Fruit fly (Drosophila melanogaster) whole organism, pupa: ENCODE results near the gene Cht7.

ENCODE experiments used
- CG10348 ChIP-seq: fragments of 200-800 bp; sonication (Bioruptor generic); IDR thresholded peaks from 2 replicates; pipeline ENCODE4 v1.3.6; 2022; ENCODE audit warnings: missing biosample characterization, missing genetic modification characterization
- CG13204 ChIP-seq: fragments of 200-800 bp; sonication (Bioruptor generic); optimal IDR thresholded peaks from 2 replicates; lab custom pipeline; 2018; ENCODE audit warnings: missing biosample characterization, mild to moderate bottlenecking, missing genetic modification characterization, moderate library complexity
- CG17806 ChIP-seq: fragments of 200-800 bp; sonication (Bioruptor generic); optimal IDR thresholded peaks from 2 replicates; lab custom pipeline; 2018; ENCODE audit warnings: missing biosample characterization, mild to moderate bottlenecking, missing genetic modification characterization, moderate library complexity
- CG4496 ChIP-seq: fragments of 200-800 bp; sonication (Bioruptor generic); IDR thresholded peaks from 3 replicates; pipeline ENCODE4 v1.3.6; 2022; ENCODE audit warnings: missing biosample characterization, missing genetic modification characterization
- CG8301 ChIP-seq: fragments of 200-800 bp; sonication (Bioruptor generic); optimal IDR thresholded peaks from 2 replicates; lab custom pipeline; 2018; ENCODE audit warnings: missing biosample characterization, mild to moderate bottlenecking, missing genetic modification characterization
- CG9948 ChIP-seq: fragments of 200-800 bp; sonication (Bioruptor generic); optimal IDR thresholded peaks from 2 replicates; lab custom pipeline; 2018; ENCODE audit warnings: missing biosample characterization, mild to moderate bottlenecking, missing genetic modification characterization, moderate library complexity
- EcR ChIP-seq: fragments of 200-800 bp; sonication (Bioruptor generic); optimal IDR thresholded peaks from 3 replicates; lab custom pipeline; 2019; ENCODE audit warnings: missing biosample characterization, missing genetic modification characterization, mild to moderate bottlenecking, moderate library complexity, missing genetic modification reagents
- Ets98B ChIP-seq: fragments of 200-800 bp; sonication (Bioruptor generic); IDR thresholded peaks from 2 replicates; pipeline ENCODE4 v1.3.6; 2022; ENCODE audit warnings: missing biosample characterization, missing genetic modification characterization
- Pif1A ChIP-seq: fragments of 200-800 bp; sonication (Bioruptor generic); optimal IDR thresholded peaks from 3 replicates; lab custom pipeline; 2016; ENCODE audit warnings: missing biosample characterization, missing genetic modification characterization
- Pif1B ChIP-seq: fragments of 200-800 bp; sonication (Bioruptor generic); optimal IDR thresholded peaks from 3 replicates; lab custom pipeline; 2016; ENCODE audit warnings: missing biosample characterization, missing genetic modification characterization
- Snoo ChIP-seq: fragments of 200-800 bp; sonication (Bioruptor generic); optimal IDR thresholded peaks from 3 replicates; lab custom pipeline; 2017; ENCODE audit warnings: missing biosample characterization, mild to moderate bottlenecking, missing genetic modification characterization, inconsistent platforms
- gl ChIP-seq: fragments of 200-800 bp; sonication (Bioruptor generic); optimal IDR thresholded peaks from 2 replicates; lab custom pipeline; 2018; ENCODE audit warnings: missing biosample characterization, mild to moderate bottlenecking, missing genetic modification characterization
- rn ChIP-seq: fragments of 200-800 bp; sonication (Bioruptor generic); IDR thresholded peaks from 2 replicates; pipeline ENCODE4 v1.3.6; 2022; ENCODE audit warnings: missing biosample characterization, missing genetic modification characterization

dm6 chr3L:3114367-3114766, 7.6 kb upstream of the Cht7 start, which contains the start of gene CG45067:
- TF ChIP-seq EcR (no peak), rn (GFP tag; lab: Robert Waterston, UW) (no peak), CG9948 (tag; lab: Kevin White, UChicago) (no peak), Pif1B (GFP tag; lab: Kevin White, UChicago) (no peak), Ets98B (GFP tag; lab: Robert Waterston, UW) (no peak), gl (tag; lab: Kevin White, UChicago) (no peak), Snoo (tag; lab: Kevin White, UChicago) (no peak), CG8301 (tag; lab: Kevin White, UChicago) (no peak), CG4496 (GFP tag; lab: Robert Waterston, UW) (no peak), CG13204 (GFP tag; lab: Kevin White, UChicago) (no peak), Pif1A (GFP tag; lab: Kevin White, UChicago) (no peak), CG10348 (GFP tag; lab: Robert Waterston, UW) (no peak), CG17806 (no peak)
